Fruit fly (Drosophila melanogaster) whole organism, pupa: ENCODE measurements around the gene CG12662.

Source experiments
- CG10348 ChIP-seq: fragments of 200-800 bp; sonication (Bioruptor generic); IDR thresholded peaks from 2 replicates; pipeline ENCODE4 v1.3.6; 2022; ENCODE audit warnings: missing biosample characterization, missing genetic modification characterization
- Ets98B ChIP-seq: fragments of 200-800 bp; sonication (Bioruptor generic); IDR thresholded peaks from 2 replicates; pipeline ENCODE4 v1.3.6; 2022; ENCODE audit warnings: missing biosample characterization, missing genetic modification characterization

- TF ChIP-seq Ets98B (no peak), CG10348 (GFP tag; lab: Robert Waterston, UW) (no peak)
Observed at dm6 chrX:9007215-9007614, 23.0 kb upstream of the CG12662 start.
